Worm (Caenorhabditis elegans): ENCODE data around the gene srv-16.

DNA sequence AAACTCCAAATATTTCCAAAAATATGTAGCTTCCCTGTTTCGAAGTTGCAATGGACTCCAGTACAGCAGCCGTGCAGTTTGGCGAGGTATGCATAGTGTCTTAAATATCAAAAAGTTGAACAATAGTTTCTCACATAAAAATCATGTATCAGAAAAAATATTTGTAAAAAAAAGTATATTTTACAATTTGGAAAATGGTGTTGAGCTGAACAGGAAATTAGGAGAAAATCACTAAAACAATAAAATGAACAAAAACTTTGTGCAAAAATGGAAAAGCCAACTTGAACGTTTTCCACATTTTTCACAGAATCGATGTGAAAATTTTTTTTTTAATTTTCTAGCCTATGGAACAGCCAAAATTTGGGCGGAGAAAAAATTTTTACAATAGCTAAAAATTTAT is 7.0 kb downstream of the srv-16 start, which contains the start of gene Y105C5B.8:
- no peak for TF ChIP-seq ztf-11 (tag; optimal IDR thresholded peaks at IDR 0.05)
- no peak for TF ChIP-seq nhr-12 (tag; optimal IDR thresholded peaks at IDR 0.05)
- TF ChIP-seq unc-62 (GFP tag; optimal IDR thresholded peaks at IDR 0.05) = no peak
- TF ChIP-seq fkh-10 (GFP tag; optimal IDR thresholded peaks at IDR 0.05) = no peak
- TF ChIP-seq nhr-237 (tag; optimal IDR thresholded peaks at IDR 0.05) = no peak
- no peak for TF ChIP-seq jun-1 (tag; optimal IDR thresholded peaks at IDR 0.05)
- TF ChIP-seq aly-2 (tag; optimal IDR thresholded peaks at IDR 0.05) = no peak
- TF ChIP-seq unc-98 (GFP tag; IDR thresholded peaks at IDR 0.05) = no peak
- TF ChIP-seq nhr-28 (tag; optimal IDR thresholded peaks at IDR 0.05) = no peak
- no peak for TF ChIP-seq ces-1 (GFP tag; optimal IDR thresholded peaks at IDR 0.05)
- no peak for TF ChIP-seq elt-3 (tag; optimal IDR thresholded peaks at IDR 0.05)

All from whole organism, L1 larva.